Worm (Caenorhabditis elegans) whole organism, L1 larva: ENCODE data around the gene F32G8.2.
A peak's percentile ranks its signal among the peaks of the same experiment; 100 is the strongest.

ENCODE experiments used
- C04F5.9 ChIP-seq: sonication (generic microtip); optimal IDR thresholded peaks from 2 replicates; lab custom pipeline; 2016; ENCODE audit warnings: missing genetic modification characterization, missing compliant biosample characterization
- C16A3.4 ChIP-seq: fragments of 150-350 bp; optimal IDR thresholded peaks from 2 replicates; lab custom pipeline; 2014; ENCODE audit warnings: missing biosample characterization, missing genetic modification characterization
- Y116A8C.19 ChIP-seq: sonication (generic microtip); optimal IDR thresholded peaks from 2 replicates; lab custom pipeline; 2016; ENCODE audit warnings: missing compliant biosample characterization, missing genetic modification characterization, borderline replicate concordance
- alr-1 ChIP-seq: fragments of 200-800 bp; sonication (Bioruptor generic); optimal IDR thresholded peaks from 2 replicates; lab custom pipeline; 2018; ENCODE audit warnings: borderline replicate concordance, mild to moderate bottlenecking, missing genetic modification characterization, missing compliant biosample characterization
- ama-1 ChIP-seq: fragments of 150-350 bp; optimal IDR thresholded peaks from 2 replicates; lab custom pipeline; 2014
- blmp-1 ChIP-seq: fragments of 150-350 bp; optimal IDR thresholded peaks from 2 replicates; lab custom pipeline; 2014; ENCODE audit warnings: missing biosample characterization, missing genetic modification characterization
- ceh-88 ChIP-seq: fragments of 200-800 bp; sonication (Bioruptor generic); IDR thresholded peaks from 2 replicates; pipeline ENCODE4 v1.3.6; 2022; ENCODE audit warnings: missing genetic modification characterization, missing compliant biosample characterization
- ces-1 ChIP-seq: fragments of 150-350 bp; optimal IDR thresholded peaks from 2 replicates; lab custom pipeline; 2014; ENCODE audit warnings: missing biosample characterization, missing genetic modification reagents, missing genetic modification characterization
- efl-1 ChIP-seq, 4 experiments: fragments of 150-350 bp; optimal IDR thresholded peaks in 3 of 4; peaks in 1 of 4; 1 replicate in 1 of 4; 2 replicates in 3 of 4; lab custom pipeline; 2014; ENCODE audit warnings: missing biosample characterization in 2 of 4, missing genetic modification characterization in 2 of 4, missing genetic modification reagents in 2 of 4
- egl-27 ChIP-seq, 2 experiments: fragments of 150-350 bp in 1 of 2; sonication (generic microtip); optimal IDR thresholded peaks; 3 replicates each; lab custom pipeline; 2017 to 2018; ENCODE audit warnings: missing biosample characterization in 2 of 2, missing genetic modification characterization in 2 of 2, missing genetic modification reagents in 2 of 2
- ets-5 ChIP-seq: fragments of 200-800 bp; sonication (Bioruptor generic); IDR thresholded peaks from 2 replicates; pipeline ENCODE4 v1.3.6; 2022; ENCODE audit warnings: missing genetic modification characterization, missing compliant biosample characterization
- fkh-8 ChIP-seq: sonication (generic microtip); optimal IDR thresholded peaks from 2 replicates; lab custom pipeline; 2016; ENCODE audit warnings: mild to moderate bottlenecking, missing genetic modification characterization, missing compliant biosample characterization
- fos-1 ChIP-seq: fragments of 150-350 bp; optimal IDR thresholded peaks from 2 replicates; lab custom pipeline; 2014; ENCODE audit warnings: missing biosample characterization, missing genetic modification characterization
- grh-1 ChIP-seq: fragments of 200-800 bp; sonication (Bioruptor generic); IDR thresholded peaks from 2 replicates; pipeline ENCODE4 v1.3.6; 2022; ENCODE audit warnings: missing genetic modification reagents, missing genetic modification characterization, missing compliant biosample characterization
- jun-1 ChIP-seq: fragments of 150-350 bp; optimal IDR thresholded peaks from 2 replicates; lab custom pipeline; 2014; ENCODE audit warnings: missing biosample characterization, missing genetic modification reagents, missing genetic modification characterization
- lin-35 ChIP-seq, 2 experiments: fragments of 150-350 bp; optimal IDR thresholded peaks; 2 replicates each; lab custom pipeline; 2014; ENCODE audit warnings: missing biosample characterization in 2 of 2, missing genetic modification characterization in 2 of 2, missing genetic modification reagents in 2 of 2
- lin-39 ChIP-seq: fragments of 150-350 bp; optimal IDR thresholded peaks from 2 replicates; lab custom pipeline; 2014; ENCODE audit warnings: missing biosample characterization, missing genetic modification reagents, missing genetic modification characterization
- mab-9 ChIP-seq: fragments of 200-800 bp; sonication (Bioruptor generic); IDR thresholded peaks from 2 replicates; pipeline ENCODE4 v1.3.6; 2022; ENCODE audit warnings: missing genetic modification reagents, missing genetic modification characterization, missing compliant biosample characterization
- nhr-12 ChIP-seq: sonication (generic microtip); optimal IDR thresholded peaks from 2 replicates; lab custom pipeline; 2017; ENCODE audit warnings: missing biosample characterization, missing genetic modification characterization
- nhr-19 ChIP-seq: fragments of 200-800 bp; sonication (Bioruptor generic); conservative IDR thresholded peaks from 2 replicates; pipeline ENCODE4 v1.3.6; 2022; ENCODE audit warnings: missing genetic modification characterization, missing compliant biosample characterization
- nhr-20 ChIP-seq: sonication (generic microtip); optimal IDR thresholded peaks from 2 replicates; lab custom pipeline; 2016; ENCODE audit warnings: mild to moderate bottlenecking, missing genetic modification characterization, missing compliant biosample characterization
- nhr-237 ChIP-seq: fragments of 150-350 bp; optimal IDR thresholded peaks from 2 replicates; lab custom pipeline; 2014; ENCODE audit warnings: missing biosample characterization, missing genetic modification characterization
- nhr-47 ChIP-seq: sonication (generic microtip); optimal IDR thresholded peaks from 2 replicates; lab custom pipeline; 2016; ENCODE audit warnings: mild to moderate bottlenecking, missing genetic modification characterization, moderate library complexity, missing compliant biosample characterization
- pqm-1 ChIP-seq: sonication (generic microtip); optimal IDR thresholded peaks from 3 replicates; lab custom pipeline; 2017; ENCODE audit warnings: missing biosample characterization, missing genetic modification characterization
- rnt-1 ChIP-seq: sonication (generic microtip); optimal IDR thresholded peaks from 2 replicates; lab custom pipeline; 2016; ENCODE audit warnings: mild to moderate bottlenecking, missing genetic modification characterization, moderate library complexity, missing compliant biosample characterization
- snu-23 ChIP-seq: sonication (generic microtip); optimal IDR thresholded peaks from 2 replicates; lab custom pipeline; 2016; ENCODE audit warnings: missing genetic modification characterization, missing compliant biosample characterization
- sptf-1 ChIP-seq: fragments of 150-350 bp; optimal IDR thresholded peaks from 2 replicates; lab custom pipeline; 2014; ENCODE audit warnings: missing biosample characterization, missing genetic modification characterization
- tlp-1 ChIP-seq: fragments of 150-350 bp; optimal IDR thresholded peaks from 2 replicates; lab custom pipeline; 2014; ENCODE audit warnings: missing biosample characterization, missing genetic modification characterization
- unc-30 ChIP-seq: sonication (generic microtip); optimal IDR thresholded peaks from 2 replicates; lab custom pipeline; 2017; ENCODE audit warnings: missing biosample characterization, missing genetic modification characterization
- unc-98 ChIP-seq: fragments of 200-800 bp; sonication (Bioruptor generic); IDR thresholded peaks from 2 replicates; pipeline ENCODE4 v1.3.6; 2022; ENCODE audit warnings: missing genetic modification characterization, missing compliant biosample characterization
- vab-15 ChIP-seq: sonication (generic microtip); optimal IDR thresholded peaks from 2 replicates; lab custom pipeline; 2017; ENCODE audit warnings: missing genotype, mild to moderate bottlenecking, missing genetic modification characterization, missing compliant biosample characterization
- xbp-1 ChIP-seq: sonication (generic microtip); optimal IDR thresholded peaks from 2 replicates; lab custom pipeline; 2016; ENCODE audit warnings: missing genetic modification characterization, missing compliant biosample characterization
- zag-1 ChIP-seq: fragments of 150-350 bp; optimal IDR thresholded peaks from 2 replicates; lab custom pipeline; 2014; ENCODE audit warnings: missing biosample characterization, missing genetic modification characterization
- ztf-4 ChIP-seq: fragments of 150-350 bp; optimal IDR thresholded peaks from 2 replicates; lab custom pipeline; 2014; ENCODE audit warnings: missing biosample characterization, missing genetic modification characterization

The F32G8.2 gene

DNA sequence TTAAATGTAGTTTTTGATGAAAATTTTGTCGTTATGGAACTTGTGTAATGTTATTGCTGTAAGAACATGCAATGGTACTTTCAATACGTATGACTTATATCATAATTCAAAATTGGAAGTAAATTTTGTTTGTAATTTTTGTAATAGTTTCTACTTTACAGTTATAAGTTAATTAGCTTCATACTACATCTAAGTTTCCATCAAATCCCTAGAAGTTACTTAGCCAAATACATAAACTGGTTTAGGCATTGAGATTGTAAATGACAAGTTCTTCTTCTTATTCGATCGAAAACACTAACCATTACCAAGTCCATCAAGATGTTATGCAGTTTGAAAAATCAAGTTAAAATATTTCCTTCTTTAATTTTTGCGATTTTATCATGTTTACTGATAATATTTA, at the start of gene F32G8.2:
Gene F32G8.2, plus strand, starts transcription at position 301 of the 400 bp plus-strand sequence.
- TF ChIP-seq fkh-8 (no peak), C16A3.4 (no peak), snu-23 (GFP tag; lab: Kevin White, UChicago) (no peak), jun-1 (tag; lab: Kevin White, UChicago) (no peak), lin-39 (no peak), fos-1 (tag; lab: Kevin White, UChicago) (no peak), nhr-237 (no peak), blmp-1 (no peak), nhr-47 (tag; lab: Kevin White, UChicago) (no peak), ces-1 (GFP tag; lab: Kevin White, UChicago) (no peak), C04F5.9 (no peak), sptf-1 (tag; lab: Kevin White, UChicago) (no peak)

DNA sequence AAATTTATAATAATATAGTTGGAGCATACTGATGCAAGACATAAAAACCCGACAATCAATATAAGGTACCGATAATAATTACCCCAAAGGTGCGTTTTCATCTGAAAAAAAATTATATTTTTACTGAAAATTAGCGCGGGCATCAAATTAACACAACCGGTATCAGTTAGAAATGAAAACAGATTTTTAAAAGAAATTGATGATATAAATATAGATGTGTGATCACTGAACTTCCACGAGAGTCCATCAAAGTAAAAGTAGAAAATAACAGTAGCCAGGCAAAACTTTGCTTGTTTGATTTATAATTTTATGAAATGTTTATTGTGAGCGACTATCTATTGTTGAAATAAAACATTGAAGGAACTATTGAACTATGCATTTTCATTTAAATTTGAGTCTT, 48.5 kb upstream of the F32G8.2 start, which contains the start of gene C35A5.3:
Gene C35A5.3, minus strand, starts transcription at position 101 of the 400 bp plus-strand sequence.
- TF ChIP-seq ama-1 (lab: Kevin White, UChicago) (no peak), xbp-1 (tag; lab: Kevin White, UChicago) (no peak)

DNA sequence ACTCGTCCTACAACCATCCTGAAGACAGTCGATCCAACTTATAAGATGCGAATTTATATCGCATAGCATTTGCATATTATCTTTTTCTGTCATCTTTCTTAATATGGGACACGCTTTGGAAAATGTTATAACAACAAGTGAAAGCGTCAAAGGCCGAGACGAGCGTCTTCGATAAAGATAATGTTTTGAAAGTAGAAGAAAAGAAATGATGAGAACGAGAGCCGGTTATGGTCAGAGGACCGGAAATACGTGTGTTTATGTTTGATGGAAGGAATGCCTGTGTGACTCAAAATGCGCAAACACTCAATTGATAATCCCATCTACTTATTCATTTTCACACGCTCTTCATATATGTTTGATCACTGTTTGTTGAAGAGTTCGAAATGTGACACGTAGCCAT, 46.8 kb upstream of the F32G8.2 start, which contains the start of gene C35A5.11:
Gene C35A5.11, minus strand, starts transcription at position 101 of the 400 bp plus-strand sequence.
- no peak for TF ChIP-seq tlp-1 (tag; lab: Kevin White, UChicago)
- TF ChIP-seq blmp-1 = peak; percentile 66
- TF ChIP-seq, all 84 proteins: peak for 1

ce11 chrV:10503893-10504292, 45.9 kb upstream of the F32G8.2 start, which contains the start of gene C35A5.10:
Gene C35A5.10 (plus strand): TSS chrV:10504193.
- no peak for TF ChIP-seq blmp-1
- no peak for TF ChIP-seq vab-15 (tag; lab: Kevin White, UChicago)
- no peak for TF ChIP-seq zag-1 (tag; lab: Kevin White, UChicago)
- TF ChIP-seq Y116A8C.19 = no peak
- TF ChIP-seq egl-27 (tag; optimal IDR thresholded peaks at IDR 0.05; lab: Kevin White, UChicago) = no peak
- no peak for TF ChIP-seq ztf-4 (tag; lab: Kevin White, UChicago)
- no peak for TF ChIP-seq pqm-1 (tag; lab: Kevin White, UChicago)
- no peak for TF ChIP-seq fos-1 (tag; lab: Kevin White, UChicago)
- TF ChIP-seq lin-35 (GFP tag; optimal IDR thresholded peaks at IDR 0.05; lab: Kevin White, UChicago) = no peak
- no peak for TF ChIP-seq xbp-1 (tag; lab: Kevin White, UChicago)

DNA sequence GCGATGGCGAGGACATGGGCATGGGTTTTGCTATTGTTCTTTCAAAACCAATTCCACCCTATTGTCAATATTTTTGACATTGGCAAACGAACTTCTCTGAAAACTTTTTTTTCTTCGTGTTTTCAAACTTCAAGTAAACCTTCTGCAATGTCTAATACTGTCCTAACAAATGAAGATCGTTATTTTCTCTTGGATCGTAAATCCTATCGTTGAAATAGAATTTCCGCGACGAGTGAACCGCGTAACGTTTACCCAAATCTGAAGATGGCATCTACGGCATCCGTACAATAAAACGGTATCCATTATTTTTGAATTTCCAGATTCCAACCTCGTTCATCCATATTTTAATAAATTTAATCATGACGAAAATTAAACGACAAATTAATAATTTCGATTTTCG, 44.3 kb upstream of the F32G8.2 start, which contains the start of gene C35A5.5:
Gene C35A5.5, plus strand, starts transcription at position 301 of the 400 bp plus-strand sequence.
- TF ChIP-seq ets-5 (GFP tag; lab: Robert Waterston, UW) (no peak), fkh-8 (no peak), unc-98 (GFP tag; lab: Robert Waterston, UW) (no peak), efl-1 (optimal IDR thresholded peaks at IDR 0.05; lab: Kevin White, UChicago) (no peak), efl-1 (GFP tag; optimal IDR thresholded peaks at IDR 0.05 in 1 of 2; lab: Kevin White, UChicago) (no peak), alr-1 (tag; lab: Kevin White, UChicago) (no peak), rnt-1 (tag; lab: Kevin White, UChicago) (no peak), nhr-19 (GFP tag; lab: Robert Waterston, UW) (no peak), C04F5.9 (no peak), ztf-4 (tag; lab: Kevin White, UChicago) (no peak), grh-1 (GFP tag; lab: Robert Waterston, UW) (no peak), unc-30 (tag; lab: Kevin White, UChicago) (no peak), ceh-88 (no peak), jun-1 (tag; lab: Kevin White, UChicago) (no peak), C16A3.4 (no peak), ces-1 (GFP tag; lab: Kevin White, UChicago) (no peak), mab-9 (GFP tag; lab: Robert Waterston, UW) (no peak), nhr-12 (tag; lab: Kevin White, UChicago) (no peak), nhr-20 (no peak), ama-1 (lab: Kevin White, UChicago) (no peak)
